Fruit fly (Drosophila melanogaster): ENCODE data around the gene Mcm7.

DNA sequence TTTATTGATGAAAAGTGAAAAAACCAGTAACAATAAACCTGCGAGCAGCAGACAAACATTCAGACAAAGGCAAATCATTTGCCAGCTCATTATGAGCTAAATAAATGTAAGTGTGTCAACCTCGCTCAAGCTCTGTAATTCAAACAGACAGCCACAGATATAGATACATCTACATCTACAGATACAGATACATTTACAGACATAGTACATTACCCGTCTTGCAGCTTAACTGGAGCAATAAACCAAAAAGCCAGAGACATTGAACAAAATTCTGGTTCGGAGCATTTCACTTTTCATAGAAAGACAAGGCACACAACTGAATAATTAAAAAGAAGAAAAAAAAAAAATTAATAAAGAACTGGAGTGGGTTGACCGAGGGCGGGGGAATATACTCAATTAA is 28.3 kb downstream of the Mcm7 start:
- TF ChIP-seq CG9817 (tag; optimal IDR thresholded peaks at IDR 0.05) (no peak), sim (GFP tag; IDR thresholded peaks at IDR 0.05) (no peak), D (optimal IDR thresholded peaks at IDR 0.05) (no peak), D (GFP tag; optimal IDR thresholded peaks at IDR 0.05) (no peak), CG1792 (GFP tag; optimal IDR thresholded peaks at IDR 0.05) (no peak), Myb (GFP tag; optimal IDR thresholded peaks at IDR 0.05) (no peak), H2.0 (GFP tag; IDR thresholded peaks at IDR 0.05) (no peak), CG15696 (tag; optimal IDR thresholded peaks at IDR 0.05) (no peak), CG18599 (GFP tag; optimal IDR thresholded peaks at IDR 0.05) (no peak), da (GFP tag; optimal IDR thresholded peaks at IDR 0.05) (no peak), CG32532 (GFP tag; IDR thresholded peaks at IDR 0.05) (no peak)
